Worm (Caenorhabditis elegans) whole organism, midembryonic: ENCODE data around the gene ZK512.2.

Experiments
- T22C8.4 ChIP-seq: fragments of 200-800 bp; sonication (Bioruptor generic); IDR thresholded peaks from 2 replicates; pipeline ENCODE4 v1.3.6; 2022; ENCODE audit warnings: missing genetic modification characterization, missing compliant biosample characterization
- cog-1 ChIP-seq: sonication (generic microtip); optimal IDR thresholded peaks from 2 replicates; lab custom pipeline; 2016; ENCODE audit warnings: missing genetic modification characterization, missing compliant biosample characterization
- klf-2 ChIP-seq: fragments of 200-800 bp; sonication (Bioruptor generic); conservative IDR thresholded peaks from 2 replicates; pipeline ENCODE4 v1.3.6; 2022; ENCODE audit warnings: missing genetic modification reagents, missing genetic modification characterization, missing compliant biosample characterization
- ref-1 ChIP-seq: fragments of 200-800 bp; sonication (Bioruptor generic); conservative IDR thresholded peaks from 2 replicates; pipeline ENCODE4 v1.3.6; 2022; ENCODE audit warnings: missing genetic modification reagents, missing genetic modification characterization, missing compliant biosample characterization
- ztf-29 ChIP-seq: fragments of 200-800 bp; sonication (Bioruptor generic); IDR thresholded peaks from 2 replicates; pipeline ENCODE4 v1.3.6; 2022; ENCODE audit warnings: missing genetic modification reagents, missing genetic modification characterization, missing compliant biosample characterization

DNA sequence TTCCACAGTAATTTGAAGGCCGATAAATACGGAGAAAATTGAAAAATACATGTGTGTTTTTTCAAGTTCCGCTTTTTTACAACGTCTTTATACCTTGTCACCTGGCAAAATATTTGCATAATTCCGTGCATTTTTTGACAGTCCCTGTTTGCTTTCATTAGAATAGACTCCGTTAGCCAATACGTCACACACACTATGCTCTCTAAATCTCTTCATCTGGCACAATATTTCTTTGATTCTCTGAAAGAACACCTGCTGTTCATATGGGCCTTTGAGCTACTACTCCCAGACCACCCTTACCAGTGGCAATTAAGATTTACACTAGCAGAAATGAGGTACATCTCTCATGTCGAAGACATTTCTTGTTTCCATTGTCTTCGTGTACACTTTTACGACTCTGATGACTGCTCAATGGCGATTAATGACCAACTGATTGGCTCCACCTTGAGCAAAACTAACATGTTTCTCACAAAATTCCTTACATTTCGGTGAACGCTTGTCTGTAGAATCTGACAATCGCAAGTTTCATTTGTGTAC is 26.2 kb downstream of the ZK512.2 start, which contains the start of gene grl-11:
- TF ChIP-seq T22C8.4 (GFP tag; lab: Robert Waterston, UW): no peak
- no peak for TF ChIP-seq klf-2
- no peak for TF ChIP-seq cog-1 (tag; lab: Kevin White, UChicago)
- no peak for TF ChIP-seq ztf-29 (GFP tag; lab: Robert Waterston, UW)
- TF ChIP-seq ref-1 (GFP tag; lab: Robert Waterston, UW): no peak
